Worm (Caenorhabditis elegans) whole organism, midembryonic: ENCODE data around the gene acs-15.

Source experiments
- ref-1 ChIP-seq: fragments of 200-800 bp; sonication (Bioruptor generic); conservative IDR thresholded peaks from 2 replicates; pipeline ENCODE4 v1.3.6; 2022; ENCODE audit warnings: missing genetic modification reagents, missing genetic modification characterization, missing compliant biosample characterization
- tab-1 ChIP-seq: fragments of 200-800 bp; sonication (Bioruptor generic); IDR thresholded peaks from 2 replicates; pipeline ENCODE4 v1.3.6; 2022; ENCODE audit warnings: missing genetic modification characterization, missing compliant biosample characterization
- ztf-23 ChIP-seq: fragments of 200-800 bp; sonication (Bioruptor generic); IDR thresholded peaks from 2 replicates; pipeline ENCODE4 v1.3.6; 2022; ENCODE audit warnings: missing genetic modification reagents, missing genetic modification characterization, missing compliant biosample characterization
- ztf-29 ChIP-seq: fragments of 200-800 bp; sonication (Bioruptor generic); IDR thresholded peaks from 2 replicates; pipeline ENCODE4 v1.3.6; 2022; ENCODE audit warnings: missing genetic modification reagents, missing genetic modification characterization, missing compliant biosample characterization

ce11 chrII:932718-933117 is at the start of gene acs-15:
- TF ChIP-seq ref-1 (GFP tag; lab: Robert Waterston, UW) (no peak), ztf-23 (GFP tag; lab: Robert Waterston, UW) (no peak), tab-1 (GFP tag; lab: Robert Waterston, UW) (no peak), ztf-29 (GFP tag; lab: Robert Waterston, UW) (no peak)
